Fruit fly (Drosophila melanogaster) whole organism, embryonic: ENCODE measurements around the gene Cyfip.

Experiments
- Abd-B ChIP-seq: fragments of 200-800 bp; sonication (Bioruptor generic); optimal IDR thresholded peaks from 2 replicates; lab custom pipeline; 2018; ENCODE audit warnings: missing biosample characterization, mild to moderate bottlenecking, missing genetic modification characterization, moderate library complexity
- Bdp1 ChIP-seq: fragments of 200-800 bp; sonication (Bioruptor generic); optimal IDR thresholded peaks from 3 replicates; lab custom pipeline; 2016; ENCODE audit warnings: missing biosample characterization, missing genetic modification characterization
- C15 ChIP-seq: fragments of 200-800 bp; sonication (Bioruptor generic); IDR thresholded peaks from 3 replicates; pipeline ENCODE4 v1.3.6; 2022; ENCODE audit warnings: missing biosample characterization, missing genetic modification characterization
- CG10147 ChIP-seq: fragments of 200-800 bp; sonication (Bioruptor generic); optimal IDR thresholded peaks from 2 replicates; lab custom pipeline; 2019; ENCODE audit warnings: missing biosample characterization, mild to moderate bottlenecking, missing genetic modification characterization, moderate library complexity
- CG11695 ChIP-seq: fragments of 200-800 bp; sonication (Bioruptor generic); IDR thresholded peaks from 3 replicates; pipeline ENCODE4 v1.3.6; 2022; ENCODE audit warnings: missing biosample characterization, missing genetic modification characterization
- CG12769 ChIP-seq: fragments of 200-800 bp; sonication (Bioruptor generic); optimal IDR thresholded peaks from 2 replicates; lab custom pipeline; 2019; ENCODE audit warnings: missing biosample characterization, mild to moderate bottlenecking, missing genetic modification characterization, moderate library complexity
- CG13775 ChIP-seq: fragments of 200-800 bp; sonication (Bioruptor generic); optimal IDR thresholded peaks from 3 replicates; lab custom pipeline; 2017; ENCODE audit warnings: missing biosample characterization, mild to moderate bottlenecking, missing genetic modification characterization
- CG13894 ChIP-seq: fragments of 200-800 bp; sonication (Bioruptor generic); optimal IDR thresholded peaks from 3 replicates; lab custom pipeline; 2018; ENCODE audit warnings: missing biosample characterization, mild to moderate bottlenecking, missing genetic modification characterization, moderate library complexity
- CG14667 ChIP-seq: fragments of 200-800 bp; sonication (Bioruptor generic); IDR thresholded peaks from 2 replicates; pipeline ENCODE4 v1.3.6; 2022; ENCODE audit warnings: missing biosample characterization, missing genetic modification characterization
- CG15601 ChIP-seq: fragments of 200-800 bp; sonication (Bioruptor generic); optimal IDR thresholded peaks from 3 replicates; lab custom pipeline; 2019; ENCODE audit warnings: missing biosample characterization, mild to moderate bottlenecking, missing genetic modification characterization, moderate library complexity
- CG1603 ChIP-seq: fragments of 200-800 bp; sonication (Bioruptor generic); optimal IDR thresholded peaks from 2 replicates; lab custom pipeline; 2019; ENCODE audit warnings: missing biosample characterization, mild to moderate bottlenecking, missing genetic modification characterization, moderate library complexity
- CG17802 ChIP-seq: fragments of 200-800 bp; sonication (Bioruptor generic); optimal IDR thresholded peaks from 2 replicates; lab custom pipeline; 2018; ENCODE audit warnings: missing biosample characterization, mild to moderate bottlenecking, missing genetic modification characterization, moderate library complexity
- CG17829 ChIP-seq: fragments of 200-800 bp; optimal IDR thresholded peaks from 2 replicates; lab custom pipeline; 2019; ENCODE audit warnings: missing biosample characterization, mild to moderate bottlenecking, missing genetic modification characterization, moderate library complexity
- CG3065 ChIP-seq: fragments of 200-800 bp; sonication (Bioruptor generic); optimal IDR thresholded peaks from 2 replicates; lab custom pipeline; 2016; ENCODE audit warnings: missing biosample characterization, missing genetic modification characterization
- CG33557 ChIP-seq: fragments of 200-800 bp; sonication (Bioruptor generic); optimal IDR thresholded peaks from 2 replicates; lab custom pipeline; 2019; ENCODE audit warnings: missing biosample characterization, mild to moderate bottlenecking, missing genetic modification characterization, moderate library complexity
- CG3847 ChIP-seq: fragments of 200-800 bp; sonication (Bioruptor generic); IDR thresholded peaks from 2 replicates; pipeline ENCODE4 v1.3.6; 2022; ENCODE audit warnings: missing biosample characterization, missing genetic modification characterization
- CG42726 ChIP-seq: fragments of 200-800 bp; sonication (Bioruptor generic); IDR thresholded peaks from 2 replicates; pipeline ENCODE4 v1.3.6; 2022; ENCODE audit warnings: missing biosample characterization, missing genetic modification characterization; ENCODE audit not compliant: partially characterized antibody
- CG4617 ChIP-seq: fragments of 200-800 bp; sonication (Bioruptor generic); optimal IDR thresholded peaks from 3 replicates; lab custom pipeline; 2016; ENCODE audit warnings: missing biosample characterization, missing genetic modification characterization, borderline replicate concordance
- CG7745 ChIP-seq: fragments of 200-800 bp; sonication (Bioruptor generic); optimal IDR thresholded peaks from 2 replicates; lab custom pipeline; 2018; ENCODE audit warnings: missing biosample characterization, mild to moderate bottlenecking, missing genetic modification characterization, moderate library complexity
- Dll ChIP-seq: fragments of 200-800 bp; sonication (Bioruptor generic); IDR thresholded peaks from 4 replicates; pipeline ENCODE4 v1.3.6; 2022; ENCODE audit warnings: missing biosample characterization, missing genetic modification characterization; ENCODE audit not compliant: partially characterized antibody
- Dref ChIP-seq: fragments of 200-800 bp; sonication (Bioruptor generic); IDR thresholded peaks from 2 replicates; pipeline ENCODE4 v1.3.6; 2022; ENCODE audit warnings: missing biosample characterization, missing genetic modification characterization
- Hsf ChIP-seq: fragments of 200-800 bp; sonication (Bioruptor generic); optimal IDR thresholded peaks from 3 replicates; lab custom pipeline; 2016; ENCODE audit warnings: missing biosample characterization, missing genetic modification characterization
- Jarid2 ChIP-seq: fragments of 200-800 bp; sonication (Bioruptor generic); optimal IDR thresholded peaks from 3 replicates; lab custom pipeline; 2017; ENCODE audit warnings: mild to moderate bottlenecking, missing biosample characterization, missing genetic modification reagents, missing genetic modification characterization
- Lhr ChIP-seq: fragments of 200-800 bp; sonication (Bioruptor generic); optimal IDR thresholded peaks from 3 replicates; lab custom pipeline; 2017; ENCODE audit warnings: mild to moderate bottlenecking, missing biosample characterization, missing genetic modification reagents, missing genetic modification characterization
- Spps ChIP-seq: fragments of 200-800 bp; sonication (Bioruptor generic); optimal IDR thresholded peaks from 2 replicates; lab custom pipeline; 2018; ENCODE audit warnings: missing biosample characterization, mild to moderate bottlenecking, missing genetic modification characterization
- Taf1 ChIP-seq: fragments of 200-800 bp; sonication (Bioruptor generic); IDR thresholded peaks from 2 replicates; pipeline ENCODE4 v1.3.6; 2022; ENCODE audit warnings: missing biosample characterization, missing genetic modification characterization
- amos ChIP-seq: fragments of 200-800 bp; sonication (Bioruptor generic); IDR thresholded peaks from 2 replicates; pipeline ENCODE4 v1.3.6; 2022; ENCODE audit warnings: missing biosample characterization, missing genetic modification characterization; ENCODE audit not compliant: partially characterized antibody
- ato ChIP-seq: fragments of 200-800 bp; sonication (Bioruptor generic); IDR thresholded peaks from 2 replicates; pipeline ENCODE4 v1.3.6; 2022; ENCODE audit warnings: missing biosample characterization, missing genetic modification characterization; ENCODE audit not compliant: partially characterized antibody
- bab2 ChIP-seq: fragments of 200-800 bp; sonication (Bioruptor generic); optimal IDR thresholded peaks from 2 replicates; lab custom pipeline; 2016; ENCODE audit warnings: missing biosample characterization, missing genetic modification characterization
- cas ChIP-seq: fragments of 200-800 bp; sonication (Bioruptor generic); IDR thresholded peaks from 2 replicates; pipeline ENCODE4 v1.3.6; 2022; ENCODE audit warnings: missing biosample characterization, missing genetic modification characterization
- chinmo ChIP-seq: fragments of 200-800 bp; sonication (Bioruptor generic); IDR thresholded peaks from 4 replicates; pipeline ENCODE4 v1.3.6; 2022; ENCODE audit warnings: missing biosample characterization, missing genetic modification characterization; ENCODE audit not compliant: partially characterized antibody
- crol ChIP-seq: fragments of 200-800 bp; sonication (Bioruptor generic); IDR thresholded peaks from 2 replicates; pipeline ENCODE4 v1.3.6; 2022; ENCODE audit warnings: missing biosample characterization, missing genetic modification characterization
- dan ChIP-seq: fragments of 200-800 bp; sonication (Bioruptor generic); IDR thresholded peaks from 2 replicates; pipeline ENCODE4 v1.3.6; 2022; ENCODE audit warnings: missing biosample characterization, missing genetic modification characterization
- dm ChIP-seq: fragments of 200-800 bp; sonication (Bioruptor generic); optimal IDR thresholded peaks from 3 replicates; lab custom pipeline; 2016; ENCODE audit warnings: missing biosample characterization, missing genetic modification characterization
- exex ChIP-seq: fragments of 200-800 bp; sonication (Bioruptor generic); optimal IDR thresholded peaks from 4 replicates; lab custom pipeline; 2018; ENCODE audit warnings: missing biosample characterization, mild to moderate bottlenecking, missing genetic modification characterization, moderate library complexity
- grau ChIP-seq: fragments of 200-800 bp; optimal IDR thresholded peaks from 3 replicates; lab custom pipeline; 2019; ENCODE audit warnings: missing biosample characterization, mild to moderate bottlenecking, missing genetic modification characterization, moderate library complexity
- lbe ChIP-seq: fragments of 200-800 bp; sonication (Bioruptor generic); optimal IDR thresholded peaks from 2 replicates; lab custom pipeline; 2016; ENCODE audit warnings: missing biosample characterization, mild to moderate bottlenecking, missing genetic modification characterization
- nmo ChIP-seq: fragments of 200-800 bp; sonication (Bioruptor generic); optimal IDR thresholded peaks from 2 replicates; lab custom pipeline; 2018; ENCODE audit warnings: missing biosample characterization, mild to moderate bottlenecking, missing genetic modification characterization, moderate library complexity
- otp ChIP-seq: fragments of 200-800 bp; sonication (Bioruptor generic); IDR thresholded peaks from 3 replicates; pipeline ENCODE4, ENCODE4 v1.3.6; 2022; ENCODE audit warnings: missing biosample characterization, missing genetic modification characterization
- pan ChIP-seq, 4 experiments: fragments of >200 bp in 3 of 4; fragments of 200-800 bp in 1 of 4; sonication (Bioruptor generic) in 1 of 4; optimal IDR thresholded peaks in 3 of 4; IDR thresholded peaks in 1 of 4; 2 replicates each; pipeline versions ENCODE4 v1.3.6 to Lab custom; 2017 to 2022; ENCODE audit warnings: missing biosample characterization in 2 of 4, missing genetic modification characterization in 2 of 4, mixed read lengths in 1 of 4
- peb ChIP-seq: fragments of 200-800 bp; sonication (Bioruptor generic); IDR thresholded peaks from 2 replicates; pipeline ENCODE4 v1.3.6; 2022; ENCODE audit warnings: missing biosample characterization, missing genetic modification characterization
- pfk ChIP-seq: fragments of 200-800 bp; sonication (Bioruptor generic); optimal IDR thresholded peaks from 2 replicates; lab custom pipeline; 2018; ENCODE audit warnings: missing biosample characterization, mild to moderate bottlenecking, missing genetic modification characterization, moderate library complexity
- run ChIP-seq: fragments of 200-800 bp; sonication (Bioruptor generic); optimal IDR thresholded peaks from 3 replicates; lab custom pipeline; 2018; ENCODE audit warnings: missing biosample characterization, mild to moderate bottlenecking, missing genetic modification characterization
- tll ChIP-seq, 2 experiments: fragments of 200-800 bp in 1 of 2; fragments of >200 bp in 1 of 2; sonication (Bioruptor generic) in 1 of 2; optimal IDR thresholded peaks; 2 replicates each; lab custom pipeline; 2017 to 2019; ENCODE audit warnings: missing biosample characterization in 2 of 2, missing genetic modification characterization in 2 of 2, mild to moderate bottlenecking in 1 of 2, moderate library complexity in 1 of 2
- wdn ChIP-seq: fragments of 200-800 bp; sonication (Bioruptor generic); IDR thresholded peaks from 2 replicates; pipeline ENCODE4 v1.3.6; 2022; ENCODE audit warnings: missing biosample characterization, missing genetic modification characterization
- zfh1 ChIP-seq: fragments of 200-800 bp; sonication (Bioruptor generic); IDR thresholded peaks from 3 replicates; pipeline ENCODE4 v1.3.6; 2022; ENCODE audit warnings: missing biosample characterization, missing genetic modification characterization

Gene Cyfip

DNA sequence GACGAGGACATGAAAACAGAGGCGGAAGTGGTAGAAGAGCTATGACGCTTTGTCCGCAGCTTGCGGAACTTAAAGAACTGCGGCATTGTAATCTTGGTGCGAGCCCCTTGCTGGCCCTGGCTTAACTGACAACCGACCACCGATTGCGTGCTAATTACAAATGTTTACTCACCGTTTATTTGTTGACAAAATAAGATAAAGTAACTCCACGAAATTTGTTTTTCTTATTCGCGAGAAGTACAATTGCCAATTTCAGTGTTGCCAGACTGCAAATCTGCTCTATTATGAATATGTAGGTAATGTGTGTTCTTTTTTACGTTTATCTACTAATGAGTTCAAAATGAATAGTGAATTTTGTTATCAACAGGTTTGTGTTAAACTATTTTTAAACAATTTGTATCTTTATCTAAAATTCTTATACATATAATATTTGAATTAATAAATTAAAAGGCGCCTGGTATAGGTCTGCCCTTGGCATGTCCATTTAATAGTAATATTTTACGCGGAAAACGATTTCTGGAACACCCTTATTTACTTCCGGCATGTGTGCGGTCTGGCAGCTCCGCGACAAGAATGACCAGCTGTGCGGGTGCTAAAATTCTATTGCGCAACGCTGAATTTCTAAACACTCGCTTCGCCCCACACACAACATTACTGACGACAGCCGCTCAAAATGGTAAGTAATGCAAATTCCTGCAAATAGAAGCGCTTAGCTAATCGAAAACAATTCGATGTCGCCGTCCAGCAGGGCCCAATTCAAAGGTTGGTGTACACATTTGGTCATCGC, 23.8 kb downstream of the Cyfip start, which contains the start of the genes Atg4b and Hibch (continued):
- TF ChIP-seq C15 (GFP tag; lab: Robert Waterston, UW): 0 out of 3 replicates have a peak, but pooled peaks have one; percentile 18
- TF ChIP-seq Dref (GFP tag; lab: Robert Waterston, UW): peak; percentile 36; the same call in 1 of the 2 replicates
- TF ChIP-seq pan (optimal IDR thresholded peaks at IDR 0.05; lab: Kevin White, UChicago): no peak
- TF ChIP-seq pan (GFP tag; optimal IDR thresholded peaks at IDR 0.05 in 1 of 2, IDR thresholded peaks at IDR 0.05 in 1 of 2): peak in 1 of 2 experiments; percentile 83
- peak; percentile 58; the same call in 1 of the 2 replicates for TF ChIP-seq ato (GFP tag; lab: Robert Waterston, UW)
- peak; percentile 85 for TF ChIP-seq CG10147
- peak; percentile 41; the same call in 1 of the 2 replicates for TF ChIP-seq amos (GFP tag; lab: Robert Waterston, UW)
- TF ChIP-seq CG7745 (tag; lab: Kevin White, UChicago): no peak
- peak; percentile 75 for TF ChIP-seq CG14667 (GFP tag; lab: Robert Waterston, UW)
- peak; percentile 62; the same call in 2 of the 3 replicates for TF ChIP-seq zfh1 (GFP tag; lab: Robert Waterston, UW)
- TF ChIP-seq cas: peak; percentile 69; the same call in 1 of the 2 replicates
- no peak for TF ChIP-seq otp (GFP tag; lab: Robert Waterston, UW)
- TF ChIP-seq wdn (GFP tag; lab: Robert Waterston, UW): peak; percentile 79
- peak; percentile 87 for TF ChIP-seq CG13775 (GFP tag; lab: Kevin White, UChicago)
- peak in 1 of 2 experiments; percentile 10 for TF ChIP-seq tll (GFP tag; optimal IDR thresholded peaks at IDR 0.05; lab: Kevin White, UChicago)
- TF ChIP-seq crol (GFP tag; lab: Robert Waterston, UW): no peak
- peak; percentile 57 for TF ChIP-seq dan
- TF ChIP-seq CG15601 (tag; lab: Kevin White, UChicago): peak; percentile 79
- TF ChIP-seq CG3847: peak; percentile 92
- peak; percentile 47 for TF ChIP-seq pfk (GFP tag; lab: Kevin White, UChicago)
- TF ChIP-seq exex (tag; lab: Kevin White, UChicago): peak; percentile 87
- peak; percentile 84 for TF ChIP-seq CG33557 (GFP tag; lab: Kevin White, UChicago)
- peak; percentile 58 for TF ChIP-seq Hsf (GFP tag; lab: Kevin White, UChicago)
- peak; percentile 23 for TF ChIP-seq CG17802 (tag; lab: Kevin White, UChicago)
- TF ChIP-seq CG4617 (GFP tag; lab: Kevin White, UChicago): peak; percentile 82
- no peak for TF ChIP-seq chinmo (GFP tag; lab: Robert Waterston, UW)
- TF ChIP-seq CG11695: no peak; the same call in 1 of the 3 replicates
- no peak for TF ChIP-seq bab2 (GFP tag; lab: Kevin White, UChicago)
- peak; percentile 61; the same call in 1 of the 2 replicates for TF ChIP-seq Taf1 (GFP tag; lab: Robert Waterston, UW)
- TF ChIP-seq CG3065 (GFP tag; lab: Kevin White, UChicago): peak; percentile 53
- peak; percentile 64 for TF ChIP-seq CG42726 (GFP tag; lab: Robert Waterston, UW)
- peak; percentile 43 for TF ChIP-seq Lhr
- peak; percentile 26 for TF ChIP-seq Bdp1 (GFP tag; lab: Kevin White, UChicago)
- peak; percentile 79 for TF ChIP-seq nmo (GFP tag; lab: Kevin White, UChicago)
- TF ChIP-seq Jarid2: no peak
- peak; percentile 78 for TF ChIP-seq CG1603 (tag; lab: Kevin White, UChicago)
- no peak for TF ChIP-seq CG13894
- TF ChIP-seq CG17829 (tag; lab: Kevin White, UChicago): peak; percentile 91
- peak; percentile 65 for TF ChIP-seq Spps
- TF ChIP-seq Dll (GFP tag; lab: Robert Waterston, UW): no peak
- TF ChIP-seq dm (GFP tag; lab: Kevin White, UChicago): no peak
- peak; percentile 29; the same call in 1 of the 2 replicates for TF ChIP-seq peb (GFP tag; lab: Robert Waterston, UW)
- TF ChIP-seq grau (tag; lab: Kevin White, UChicago): peak; percentile 89
- no peak for TF ChIP-seq run (tag; lab: Kevin White, UChicago)
- no peak for TF ChIP-seq CG12769
- peak; percentile 80 for TF ChIP-seq lbe (GFP tag; lab: Kevin White, UChicago)
- TF ChIP-seq Abd-B (GFP tag; lab: Kevin White, UChicago): no peak
